Fruit fly (Drosophila melanogaster) whole organism, embryonic: ENCODE results near the gene Eip63E.

Source experiments
- C15 ChIP-seq: fragments of 200-800 bp; sonication (Bioruptor generic); IDR thresholded peaks from 3 replicates; pipeline ENCODE4 v1.3.6; 2022; ENCODE audit warnings: missing biosample characterization, missing genetic modification characterization
- CG1024 ChIP-seq: fragments of 200-800 bp; sonication (Bioruptor generic); IDR thresholded peaks from 2 replicates; pipeline ENCODE4 v1.3.6; 2022; ENCODE audit warnings: missing biosample characterization, missing genetic modification characterization
- CG10267 ChIP-seq: fragments of 200-800 bp; sonication (Bioruptor generic); optimal IDR thresholded peaks from 2 replicates; lab custom pipeline; 2018; ENCODE audit warnings: missing biosample characterization, mild to moderate bottlenecking, missing genetic modification characterization, moderate library complexity
- CG10366 ChIP-seq: fragments of 200-800 bp; sonication (Bioruptor generic); IDR thresholded peaks from 2 replicates; pipeline ENCODE4 v1.3.6; 2022; ENCODE audit warnings: missing biosample characterization, missing genetic modification characterization
- CG10959 ChIP-seq: fragments of 200-800 bp; sonication (Bioruptor generic); IDR thresholded peaks from 2 replicates; pipeline ENCODE4 v1.3.6; 2022; ENCODE audit warnings: missing biosample characterization, missing genetic modification characterization
- CG10979 ChIP-seq: fragments of 200-800 bp; sonication (Bioruptor generic); optimal IDR thresholded peaks from 2 replicates; lab custom pipeline; 2018; ENCODE audit warnings: missing biosample characterization, mild to moderate bottlenecking, missing genetic modification characterization, moderate library complexity
- CG12744 ChIP-seq: fragments of 200-800 bp; sonication (Bioruptor generic); optimal IDR thresholded peaks from 2 replicates; lab custom pipeline; 2016; ENCODE audit warnings: missing biosample characterization, missing genetic modification characterization
- CG13424 ChIP-seq: fragments of 200-800 bp; sonication (Bioruptor generic); optimal IDR thresholded peaks from 2 replicates; lab custom pipeline; 2019; ENCODE audit warnings: missing biosample characterization, mild to moderate bottlenecking, missing genetic modification characterization, moderate library complexity
- CG13775 ChIP-seq: fragments of 200-800 bp; sonication (Bioruptor generic); optimal IDR thresholded peaks from 3 replicates; lab custom pipeline; 2017; ENCODE audit warnings: missing biosample characterization, mild to moderate bottlenecking, missing genetic modification characterization
- CG14441 ChIP-seq: fragments of 200-800 bp; sonication (Bioruptor generic); IDR thresholded peaks from 2 replicates; pipeline ENCODE4 v1.3.6; 2022; ENCODE audit warnings: missing biosample characterization, missing genetic modification characterization
- CG14860 ChIP-seq: fragments of 200-800 bp; sonication (Bioruptor generic); IDR thresholded peaks from 3 replicates; pipeline ENCODE4 v1.3.6; 2022; ENCODE audit warnings: missing biosample characterization, missing genetic modification characterization; ENCODE audit not compliant: partially characterized antibody
- CG15514 ChIP-seq: fragments of 200-800 bp; sonication (Bioruptor generic); optimal IDR thresholded peaks from 3 replicates; lab custom pipeline; 2017; ENCODE audit warnings: missing biosample characterization, missing genetic modification characterization, mild to moderate bottlenecking, moderate library complexity, missing genetic modification reagents
- CG15601 ChIP-seq: fragments of 200-800 bp; sonication (Bioruptor generic); optimal IDR thresholded peaks from 3 replicates; lab custom pipeline; 2019; ENCODE audit warnings: missing biosample characterization, mild to moderate bottlenecking, missing genetic modification characterization, moderate library complexity
- CG2120 ChIP-seq: fragments of 200-800 bp; sonication (Bioruptor generic); optimal IDR thresholded peaks from 3 replicates; lab custom pipeline; 2016; ENCODE audit warnings: missing biosample characterization, missing genetic modification characterization
- CG2678 ChIP-seq: fragments of 200-800 bp; sonication (Bioruptor generic); optimal IDR thresholded peaks from 3 replicates; lab custom pipeline; 2019; ENCODE audit warnings: missing biosample characterization, mild to moderate bottlenecking, missing genetic modification characterization, moderate library complexity
- CG2875 ChIP-seq: fragments of 200-800 bp; sonication (Bioruptor generic); optimal IDR thresholded peaks from 2 replicates; lab custom pipeline; 2017; ENCODE audit warnings: missing biosample characterization, mild to moderate bottlenecking, missing genetic modification characterization, missing genetic modification reagents
- CG31224 ChIP-seq: fragments of 200-800 bp; sonication (Bioruptor generic); IDR thresholded peaks from 2 replicates; pipeline ENCODE4 v1.3.6; 2022; ENCODE audit warnings: missing biosample characterization, missing genetic modification characterization
- CG4617 ChIP-seq: fragments of 200-800 bp; sonication (Bioruptor generic); optimal IDR thresholded peaks from 3 replicates; lab custom pipeline; 2016; ENCODE audit warnings: missing biosample characterization, missing genetic modification characterization, borderline replicate concordance
- CG8924 ChIP-seq: fragments of 200-800 bp; optimal IDR thresholded peaks from 3 replicates; lab custom pipeline; 2019; ENCODE audit warnings: missing biosample characterization, mild to moderate bottlenecking, missing genetic modification characterization, moderate library complexity
- CG9437 ChIP-seq: fragments of 200-800 bp; sonication (Bioruptor generic); optimal IDR thresholded peaks from 2 replicates; lab custom pipeline; 2018; ENCODE audit warnings: missing biosample characterization, mild to moderate bottlenecking, missing genetic modification characterization
- Dip3 ChIP-seq: fragments of 200-800 bp; sonication (Bioruptor generic); optimal IDR thresholded peaks from 3 replicates; lab custom pipeline; 2016; ENCODE audit warnings: missing biosample characterization, missing genetic modification characterization
- Dp ChIP-seq: fragments of 200-800 bp; sonication (Bioruptor generic); optimal IDR thresholded peaks from 2 replicates; lab custom pipeline; 2018; ENCODE audit warnings: missing biosample characterization, mild to moderate bottlenecking, missing genetic modification characterization, moderate library complexity
- E2f2 ChIP-seq: fragments of 200-800 bp; sonication (Bioruptor generic); IDR thresholded peaks from 2 replicates; pipeline ENCODE4 v1.3.6; 2022; ENCODE audit warnings: missing biosample characterization, missing genetic modification characterization
- H2.0 ChIP-seq: fragments of 200-800 bp; sonication (Bioruptor generic); IDR thresholded peaks from 2 replicates; pipeline ENCODE4 v1.3.6; 2022; ENCODE audit warnings: missing biosample characterization, missing genetic modification characterization
- Optix ChIP-seq: fragments of 200-800 bp; sonication (Bioruptor generic); IDR thresholded peaks from 3 replicates; pipeline ENCODE4 v1.3.6; 2022; ENCODE audit warnings: missing biosample characterization, missing genetic modification characterization
- abd-A ChIP-seq: fragments of 200-800 bp; sonication (Bioruptor generic); optimal IDR thresholded peaks from 3 replicates; lab custom pipeline; 2019; ENCODE audit warnings: missing biosample characterization, mild to moderate bottlenecking, missing genetic modification characterization, moderate library complexity
- ase ChIP-seq: fragments of 200-800 bp; sonication (Bioruptor generic); IDR thresholded peaks from 3 replicates; pipeline ENCODE4 v1.3.6; 2022; ENCODE audit warnings: missing biosample characterization, missing genetic modification characterization
- az2 ChIP-seq: fragments of 200-800 bp; sonication (Bioruptor generic); optimal IDR thresholded peaks from 3 replicates; lab custom pipeline; 2016; ENCODE audit warnings: missing biosample characterization, missing genetic modification characterization
- bigmax ChIP-seq: fragments of 200-800 bp; sonication (Bioruptor generic); optimal IDR thresholded peaks from 2 replicates; lab custom pipeline; 2018; ENCODE audit warnings: missing biosample characterization, mild to moderate bottlenecking, missing genetic modification characterization
- chinmo ChIP-seq: fragments of 200-800 bp; sonication (Bioruptor generic); IDR thresholded peaks from 4 replicates; pipeline ENCODE4 v1.3.6; 2022; ENCODE audit warnings: missing biosample characterization, missing genetic modification characterization; ENCODE audit not compliant: partially characterized antibody
- crol ChIP-seq: fragments of 200-800 bp; sonication (Bioruptor generic); IDR thresholded peaks from 2 replicates; pipeline ENCODE4 v1.3.6; 2022; ENCODE audit warnings: missing biosample characterization, missing genetic modification characterization
- crp ChIP-seq, 2 experiments: fragments of 200-800 bp; sonication (Bioruptor generic); optimal IDR thresholded peaks; 2 replicates in 1 of 2; 3 replicates in 1 of 2; lab custom pipeline; 2017; ENCODE audit warnings: missing biosample characterization in 2 of 2, missing genetic modification characterization in 2 of 2, mild to moderate bottlenecking in 1 of 2, moderate library complexity in 1 of 2
- grau ChIP-seq: fragments of 200-800 bp; optimal IDR thresholded peaks from 3 replicates; lab custom pipeline; 2019; ENCODE audit warnings: missing biosample characterization, mild to moderate bottlenecking, missing genetic modification characterization, moderate library complexity
- jumu ChIP-seq: fragments of 200-800 bp; sonication (Bioruptor generic); optimal IDR thresholded peaks from 3 replicates; lab custom pipeline; 2016; ENCODE audit warnings: missing biosample characterization, missing genetic modification characterization
- knrl ChIP-seq: fragments of 200-800 bp; sonication (Bioruptor generic); IDR thresholded peaks from 3 replicates; pipeline ENCODE4 v1.3.6; 2022; ENCODE audit warnings: missing biosample characterization, missing genetic modification characterization; ENCODE audit not compliant: partially characterized antibody
- lmd ChIP-seq: fragments of 200-800 bp; sonication (Bioruptor generic); IDR thresholded peaks from 2 replicates; pipeline ENCODE4 v1.3.6; 2022; ENCODE audit warnings: missing biosample characterization, missing genetic modification characterization
- oc ChIP-seq: fragments of 200-800 bp; sonication (Bioruptor generic); optimal IDR thresholded peaks from 2 replicates; lab custom pipeline; 2018; ENCODE audit warnings: missing biosample characterization, mild to moderate bottlenecking, missing genetic modification characterization, moderate library complexity
- onecut ChIP-seq: fragments of 200-800 bp; sonication (Bioruptor generic); IDR thresholded peaks from 2 replicates; pipeline ENCODE4 v1.3.6; 2022; ENCODE audit warnings: missing biosample characterization, missing genetic modification characterization
- pb ChIP-seq: fragments of 200-800 bp; sonication (Bioruptor generic); optimal IDR thresholded peaks from 3 replicates; lab custom pipeline; 2016; ENCODE audit warnings: missing biosample characterization, missing genetic modification characterization
- prd ChIP-seq, 3 experiments: fragments of >200 bp in 2 of 3; fragments of 200-800 bp in 1 of 3; sonication (Bioruptor generic) in 1 of 3; optimal IDR thresholded peaks in 2 of 3; IDR thresholded peaks in 1 of 3; 2 replicates in 2 of 3; 3 replicates in 1 of 3; pipeline versions ENCODE4 v1.3.6 to Lab custom; 2017 to 2022; ENCODE audit warnings: missing biosample characterization in 1 of 3, missing genetic modification characterization in 1 of 3
- schlank ChIP-seq: fragments of 200-800 bp; sonication (Bioruptor generic); optimal IDR thresholded peaks from 2 replicates; lab custom pipeline; 2018; ENCODE audit warnings: missing biosample characterization, mild to moderate bottlenecking, missing genetic modification characterization
- slbo ChIP-seq: fragments of 200-800 bp; sonication (Bioruptor generic); IDR thresholded peaks from 2 replicates; pipeline ENCODE4 v1.3.6; 2022; ENCODE audit warnings: missing biosample characterization, missing genetic modification characterization
- sna ChIP-seq: fragments of 200-800 bp; sonication (Bioruptor generic); IDR thresholded peaks from 2 replicates; pipeline ENCODE4 v1.3.6; 2022; ENCODE audit warnings: missing biosample characterization, missing genetic modification characterization; ENCODE audit not compliant: partially characterized antibody
- sob ChIP-seq: fragments of 200-800 bp; sonication (Bioruptor generic); IDR thresholded peaks from 2 replicates; pipeline ENCODE4 v1.3.6; 2022; ENCODE audit warnings: missing biosample characterization, missing genetic modification characterization
- stwl ChIP-seq: fragments of 200-800 bp; sonication (Bioruptor generic); optimal IDR thresholded peaks from 3 replicates; lab custom pipeline; 2018; ENCODE audit warnings: missing biosample characterization, mild to moderate bottlenecking, missing genetic modification characterization, moderate library complexity
- tgo ChIP-seq: fragments of 200-800 bp; sonication (Bioruptor generic); IDR thresholded peaks from 3 replicates; pipeline ENCODE4 v1.3.6; 2022; ENCODE audit warnings: missing biosample characterization, missing genetic modification characterization
- unpg ChIP-seq: fragments of 200-800 bp; sonication (Bioruptor generic); optimal IDR thresholded peaks from 3 replicates; lab custom pipeline; 2018; ENCODE audit warnings: missing biosample characterization, mild to moderate bottlenecking, missing genetic modification characterization, moderate library complexity
- z ChIP-seq: fragments of 200-800 bp; sonication (Bioruptor generic); IDR thresholded peaks from 3 replicates; pipeline ENCODE4 v1.3.6; 2022; ENCODE audit warnings: missing biosample characterization, missing genetic modification characterization
- zen ChIP-seq: fragments of 200-800 bp; sonication (Bioruptor generic); optimal IDR thresholded peaks from 3 replicates; lab custom pipeline; 2018; ENCODE audit warnings: missing biosample characterization, mild to moderate bottlenecking, missing genetic modification characterization, moderate library complexity
- zfh1 ChIP-seq: fragments of 200-800 bp; sonication (Bioruptor generic); IDR thresholded peaks from 3 replicates; pipeline ENCODE4 v1.3.6; 2022; ENCODE audit warnings: missing biosample characterization, missing genetic modification characterization

Eip63E gene

DNA sequence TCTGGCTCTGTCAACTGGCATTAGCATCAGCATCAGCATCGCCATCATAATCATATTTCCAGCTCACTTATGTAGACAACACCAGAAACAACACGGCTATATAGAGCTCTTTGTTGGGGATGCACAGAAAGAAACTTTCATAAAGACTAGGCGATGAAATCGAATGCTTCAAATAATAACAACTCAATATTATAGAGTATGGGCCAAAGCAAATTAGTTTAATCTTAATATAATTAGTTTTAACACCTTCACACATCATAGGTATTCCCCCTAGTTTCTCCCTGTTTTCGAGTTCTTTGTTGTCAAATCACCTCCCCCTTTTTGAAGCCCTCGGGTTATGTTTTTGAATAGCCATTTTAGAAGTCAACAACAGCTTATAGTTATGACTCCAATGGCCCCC, 35.5 kb downstream of the Eip63E start (continued):
- TF ChIP-seq grau (tag; lab: Kevin White, UChicago) = peak; percentile 2
- no peak for TF ChIP-seq CG14860 (GFP tag; lab: Robert Waterston, UW)
- TF ChIP-seq pb (GFP tag; lab: Kevin White, UChicago) = no peak
- no peak for TF ChIP-seq sna (GFP tag; lab: Robert Waterston, UW)
- no peak for TF ChIP-seq C15 (GFP tag; lab: Robert Waterston, UW)
- TF ChIP-seq Optix (GFP tag; lab: Robert Waterston, UW) = no peak
- no peak for TF ChIP-seq Dp (GFP tag; lab: Kevin White, UChicago)
- no peak for TF ChIP-seq z (GFP tag; lab: Robert Waterston, UW)
- no peak for TF ChIP-seq sob (GFP tag; lab: Robert Waterston, UW)
- TF ChIP-seq crol (GFP tag; lab: Robert Waterston, UW) = no peak
- no peak for TF ChIP-seq CG12744 (GFP tag; lab: Kevin White, UChicago)
- no peak for TF ChIP-seq prd (optimal IDR thresholded peaks at IDR 0.05; lab: Kevin White, UChicago)
- peak; percentile 55; the same call in 1 of the 3 replicates for TF ChIP-seq prd (GFP tag; IDR thresholded peaks at IDR 0.05; lab: Robert Waterston, UW)
- TF ChIP-seq CG10959 = no peak
- TF ChIP-seq knrl (GFP tag; lab: Robert Waterston, UW) = no peak
- no peak for TF ChIP-seq CG9437 (GFP tag; lab: Kevin White, UChicago)
- TF ChIP-seq jumu (GFP tag; lab: Kevin White, UChicago) = no peak
- TF ChIP-seq zen (tag; lab: Kevin White, UChicago) = no peak
- no peak for TF ChIP-seq H2.0 (GFP tag; lab: Robert Waterston, UW)
- TF ChIP-seq stwl = no peak
- no peak for TF ChIP-seq CG15514 (GFP tag; lab: Kevin White, UChicago)
- no peak for TF ChIP-seq CG8924 (tag; lab: Kevin White, UChicago)
- TF ChIP-seq CG1024 (GFP tag; lab: Robert Waterston, UW) = no peak
- 0 out of 2 replicates have a peak, but pooled peaks have one; percentile 24 for TF ChIP-seq lmd
- TF ChIP-seq Dip3 = no peak
- TF ChIP-seq unpg (GFP tag; lab: Kevin White, UChicago) = peak; percentile 10
- no peak for TF ChIP-seq schlank (tag; lab: Kevin White, UChicago)
- TF ChIP-seq ase (GFP tag; lab: Robert Waterston, UW) = peak; percentile 52; the same call in 1 of the 3 replicates
- 0 out of 3 replicates have a peak, but pooled peaks have one; percentile 29 for TF ChIP-seq zfh1
- TF ChIP-seq az2 (GFP tag; lab: Kevin White, UChicago) = peak; percentile 41
- no peak for TF ChIP-seq CG2875 (GFP tag; lab: Kevin White, UChicago)
- peak; percentile 29 for TF ChIP-seq oc
- TF ChIP-seq CG2120 (GFP tag; lab: Kevin White, UChicago) = no peak
- peak; percentile 23; the same call in 1 of the 3 replicates for TF ChIP-seq tgo
- TF ChIP-seq CG13424 (tag; lab: Kevin White, UChicago) = peak; percentile 3
- no peak for TF ChIP-seq chinmo (GFP tag; lab: Robert Waterston, UW)
- no peak for TF ChIP-seq E2f2 (GFP tag; lab: Robert Waterston, UW)
- no peak for TF ChIP-seq CG13775 (GFP tag; lab: Kevin White, UChicago)
- TF ChIP-seq CG14441 = 0 out of 2 replicates have a peak, but pooled peaks have one; percentile 5
- no peak for TF ChIP-seq crp (GFP tag; optimal IDR thresholded peaks at IDR 0.05; lab: Kevin White, UChicago)
- peak; percentile 26 for TF ChIP-seq CG10979 (tag; lab: Kevin White, UChicago)
- no peak for TF ChIP-seq bigmax (GFP tag; lab: Kevin White, UChicago)
- TF ChIP-seq CG31224 (GFP tag; lab: Robert Waterston, UW) = no peak
- no peak for TF ChIP-seq CG15601 (tag; lab: Kevin White, UChicago)
- no peak for TF ChIP-seq slbo
- TF ChIP-seq CG10366 = peak; percentile 46
- no peak for TF ChIP-seq onecut (GFP tag; lab: Robert Waterston, UW)
- TF ChIP-seq CG10267 (tag; lab: Kevin White, UChicago) = no peak
- TF ChIP-seq CG2678 (tag; lab: Kevin White, UChicago) = peak; percentile 39
- TF ChIP-seq CG4617 = no peak
- TF ChIP-seq abd-A (tag; lab: Kevin White, UChicago) = no peak
